Worm (Caenorhabditis elegans) whole organism, L1 larva: Measurements from ENCODE around the gene spe-18.

Source experiments
- C04F5.9 ChIP-seq: sonication (generic microtip); optimal IDR thresholded peaks from 2 replicates; lab custom pipeline; 2016; ENCODE audit warnings: missing genetic modification characterization, missing compliant biosample characterization
- C16A3.4 ChIP-seq: fragments of 150-350 bp; optimal IDR thresholded peaks from 2 replicates; lab custom pipeline; 2014; ENCODE audit warnings: missing biosample characterization, missing genetic modification characterization
- Y116A8C.19 ChIP-seq: sonication (generic microtip); optimal IDR thresholded peaks from 2 replicates; lab custom pipeline; 2016; ENCODE audit warnings: missing compliant biosample characterization, missing genetic modification characterization, borderline replicate concordance
- aha-1 ChIP-seq: fragments of 150-350 bp; optimal IDR thresholded peaks from 2 replicates; lab custom pipeline; 2014; ENCODE audit warnings: missing biosample characterization, missing genetic modification characterization
- alr-1 ChIP-seq: fragments of 200-800 bp; sonication (Bioruptor generic); optimal IDR thresholded peaks from 2 replicates; lab custom pipeline; 2018; ENCODE audit warnings: borderline replicate concordance, mild to moderate bottlenecking, missing genetic modification characterization, missing compliant biosample characterization
- blmp-1 ChIP-seq: fragments of 150-350 bp; optimal IDR thresholded peaks from 2 replicates; lab custom pipeline; 2014; ENCODE audit warnings: missing biosample characterization, missing genetic modification characterization
- ceh-63 ChIP-seq: fragments of 200-800 bp; sonication (Bioruptor generic); optimal IDR thresholded peaks from 2 replicates; lab custom pipeline; 2018; ENCODE audit warnings: mild to moderate bottlenecking, missing genetic modification characterization, missing compliant biosample characterization
- ceh-82 ChIP-seq, 3 experiments: fragments of 150-350 bp in 1 of 3; sonication (generic microtip) in 2 of 3; optimal IDR thresholded peaks; 2 replicates each; lab custom pipeline; 2014 to 2017; ENCODE audit warnings: missing biosample characterization in 3 of 3, missing genetic modification characterization in 3 of 3
- ceh-90 ChIP-seq: sonication (generic microtip); optimal IDR thresholded peaks from 2 replicates; lab custom pipeline; 2016; ENCODE audit warnings: missing genetic modification characterization, missing compliant biosample characterization
- dpl-1 ChIP-seq, 3 experiments: fragments of 150-350 bp in 2 of 3; sonication (generic microtip) in 1 of 3; optimal IDR thresholded peaks; 2 replicates each; lab custom pipeline; 2014 to 2017; ENCODE audit warnings: missing biosample characterization in 3 of 3, missing genetic modification characterization in 3 of 3, missing genetic modification reagents in 3 of 3
- efl-1 ChIP-seq, 4 experiments: fragments of 150-350 bp; optimal IDR thresholded peaks in 3 of 4; peaks in 1 of 4; 1 replicate in 1 of 4; 2 replicates in 3 of 4; lab custom pipeline; 2014; ENCODE audit warnings: missing biosample characterization in 2 of 4, missing genetic modification characterization in 2 of 4, missing genetic modification reagents in 2 of 4
- efl-3 ChIP-seq: fragments of 200-800 bp; sonication (Bioruptor generic); optimal IDR thresholded peaks from 2 replicates; lab custom pipeline; 2018; ENCODE audit warnings: mild to moderate bottlenecking, missing genetic modification characterization, missing compliant biosample characterization
- elt-2 ChIP-seq: sonication (generic microtip); optimal IDR thresholded peaks from 2 replicates; lab custom pipeline; 2016; ENCODE audit warnings: missing genetic modification characterization, mild to moderate bottlenecking, inconsistent platforms, missing compliant biosample characterization, missing genetic modification reagents
- elt-3 ChIP-seq, 6 experiments: fragments of 150-350 bp in 1 of 6; sonication (generic microtip); optimal IDR thresholded peaks; 2 replicates each; lab custom pipeline; 2017 to 2018; ENCODE audit warnings: missing biosample characterization in 6 of 6, missing genetic modification characterization in 6 of 6, inconsistent platforms in 1 of 6
- ets-5 ChIP-seq: fragments of 200-800 bp; sonication (Bioruptor generic); IDR thresholded peaks from 2 replicates; pipeline ENCODE4 v1.3.6; 2022; ENCODE audit warnings: missing genetic modification characterization, missing compliant biosample characterization
- fkh-10 ChIP-seq: sonication (generic microtip); optimal IDR thresholded peaks from 2 replicates; lab custom pipeline; 2017; ENCODE audit warnings: missing biosample characterization, missing genetic modification reagents, missing genetic modification characterization
- fkh-8 ChIP-seq: sonication (generic microtip); optimal IDR thresholded peaks from 2 replicates; lab custom pipeline; 2016; ENCODE audit warnings: mild to moderate bottlenecking, missing genetic modification characterization, missing compliant biosample characterization
- fos-1 ChIP-seq: fragments of 150-350 bp; optimal IDR thresholded peaks from 2 replicates; lab custom pipeline; 2014; ENCODE audit warnings: missing biosample characterization, missing genetic modification characterization
- grh-1 ChIP-seq: fragments of 200-800 bp; sonication (Bioruptor generic); IDR thresholded peaks from 2 replicates; pipeline ENCODE4 v1.3.6; 2022; ENCODE audit warnings: missing genetic modification reagents, missing genetic modification characterization, missing compliant biosample characterization
- hlh-17 ChIP-seq: fragments of 200-800 bp; sonication (Bioruptor generic); optimal IDR thresholded peaks from 2 replicates; lab custom pipeline; 2018; ENCODE audit warnings: missing genetic modification characterization, mild to moderate bottlenecking, missing compliant biosample characterization, moderate library complexity, borderline replicate concordance
- irx-1 ChIP-seq: sonication (generic microtip); optimal IDR thresholded peaks from 2 replicates; lab custom pipeline; 2016; ENCODE audit warnings: missing genetic modification characterization, missing compliant biosample characterization
- isw-1 ChIP-seq: fragments of 200-800 bp; sonication (Bioruptor generic); IDR thresholded peaks from 2 replicates; pipeline ENCODE4 v1.3.6; 2022; ENCODE audit warnings: missing genetic modification characterization, missing compliant biosample characterization
- lin-13 ChIP-seq: fragments of 150-350 bp; optimal IDR thresholded peaks from 2 replicates; lab custom pipeline; 2014; ENCODE audit warnings: missing biosample characterization, missing genetic modification reagents, missing genetic modification characterization
- lin-35 ChIP-seq, 2 experiments: fragments of 150-350 bp; optimal IDR thresholded peaks; 2 replicates each; lab custom pipeline; 2014; ENCODE audit warnings: missing biosample characterization in 2 of 2, missing genetic modification characterization in 2 of 2, missing genetic modification reagents in 2 of 2
- lin-39 ChIP-seq: fragments of 150-350 bp; optimal IDR thresholded peaks from 2 replicates; lab custom pipeline; 2014; ENCODE audit warnings: missing biosample characterization, missing genetic modification reagents, missing genetic modification characterization
- lir-3 ChIP-seq: sonication (generic microtip); optimal IDR thresholded peaks from 2 replicates; lab custom pipeline; 2016; ENCODE audit warnings: mild to moderate bottlenecking, missing genetic modification characterization, moderate library complexity, missing compliant biosample characterization; ENCODE audit not compliant: poor library complexity
- mef-2 ChIP-seq: fragments of 150-350 bp; optimal IDR thresholded peaks from 2 replicates; lab custom pipeline; 2014; ENCODE audit warnings: missing biosample characterization, missing genetic modification characterization
- mep-1 ChIP-seq: fragments of 150-350 bp; optimal IDR thresholded peaks from 2 replicates; lab custom pipeline; 2014; ENCODE audit warnings: missing biosample characterization, missing genetic modification characterization
- nhr-12 ChIP-seq: sonication (generic microtip); optimal IDR thresholded peaks from 2 replicates; lab custom pipeline; 2017; ENCODE audit warnings: missing biosample characterization, missing genetic modification characterization
- nhr-237 ChIP-seq: fragments of 150-350 bp; optimal IDR thresholded peaks from 2 replicates; lab custom pipeline; 2014; ENCODE audit warnings: missing biosample characterization, missing genetic modification characterization
- nhr-28 ChIP-seq: fragments of 150-350 bp; optimal IDR thresholded peaks from 2 replicates; lab custom pipeline; 2014; ENCODE audit warnings: missing biosample characterization, missing genetic modification characterization
- nhr-47 ChIP-seq: sonication (generic microtip); optimal IDR thresholded peaks from 2 replicates; lab custom pipeline; 2016; ENCODE audit warnings: mild to moderate bottlenecking, missing genetic modification characterization, moderate library complexity, missing compliant biosample characterization
- nhr-76 ChIP-seq: sonication (generic microtip); optimal IDR thresholded peaks from 2 replicates; lab custom pipeline; 2017; ENCODE audit warnings: missing biosample characterization, missing genetic modification characterization
- nhr-77 ChIP-seq: fragments of 150-350 bp; optimal IDR thresholded peaks from 2 replicates; lab custom pipeline; 2014; ENCODE audit warnings: missing biosample characterization, missing genetic modification characterization
- nhr-84 ChIP-seq: sonication (generic microtip); optimal IDR thresholded peaks from 2 replicates; lab custom pipeline; 2017; ENCODE audit warnings: missing biosample characterization, missing genetic modification characterization
- nhr-85 ChIP-seq: sonication (generic microtip); peaks from one replicate; lab custom pipeline; 2016; ENCODE audit warnings: missing genetic modification characterization, inconsistent platforms, missing compliant biosample characterization
- nhr-90 ChIP-seq: sonication (generic microtip); optimal IDR thresholded peaks from 2 replicates; lab custom pipeline; 2016; ENCODE audit warnings: mild to moderate bottlenecking, missing genetic modification characterization, missing compliant biosample characterization; ENCODE audit not compliant: poor library complexity
- pag-3 ChIP-seq: sonication (generic microtip); optimal IDR thresholded peaks from 2 replicates; lab custom pipeline; 2017; ENCODE audit warnings: missing genetic modification characterization, mild to moderate bottlenecking, missing compliant biosample characterization, antibody characterized with exemption, borderline replicate concordance; ENCODE audit not compliant: insufficient read depth
- rnt-1 ChIP-seq: sonication (generic microtip); optimal IDR thresholded peaks from 2 replicates; lab custom pipeline; 2016; ENCODE audit warnings: mild to moderate bottlenecking, missing genetic modification characterization, moderate library complexity, missing compliant biosample characterization
- skn-1 ChIP-seq: fragments of 150-350 bp; optimal IDR thresholded peaks from 2 replicates; lab custom pipeline; 2014; ENCODE audit warnings: missing biosample characterization, missing genetic modification characterization
- snu-23 ChIP-seq: sonication (generic microtip); optimal IDR thresholded peaks from 2 replicates; lab custom pipeline; 2016; ENCODE audit warnings: missing genetic modification characterization, missing compliant biosample characterization
- sptf-1 ChIP-seq: fragments of 150-350 bp; optimal IDR thresholded peaks from 2 replicates; lab custom pipeline; 2014; ENCODE audit warnings: missing biosample characterization, missing genetic modification characterization
- swsn-7 ChIP-seq: sonication (generic microtip); optimal IDR thresholded peaks from 2 replicates; lab custom pipeline; 2016; ENCODE audit warnings: missing genetic modification characterization, missing compliant biosample characterization
- tbx-2 ChIP-seq: sonication (generic microtip); optimal IDR thresholded peaks from 2 replicates; lab custom pipeline; 2016; ENCODE audit warnings: missing genetic modification characterization, missing compliant biosample characterization
- unc-130 ChIP-seq: fragments of 150-350 bp; optimal IDR thresholded peaks from 2 replicates; lab custom pipeline; 2017; ENCODE audit warnings: missing biosample characterization, missing genetic modification characterization, inconsistent platforms
- unc-30 ChIP-seq: sonication (generic microtip); optimal IDR thresholded peaks from 2 replicates; lab custom pipeline; 2017; ENCODE audit warnings: missing biosample characterization, missing genetic modification characterization
- unc-62 ChIP-seq: fragments of 150-350 bp; optimal IDR thresholded peaks from 2 replicates; lab custom pipeline; 2014; ENCODE audit warnings: missing biosample characterization, missing genetic modification reagents, missing genetic modification characterization
- unc-86 ChIP-seq: sonication (generic microtip); optimal IDR thresholded peaks from 2 replicates; lab custom pipeline; 2016; ENCODE audit warnings: missing genetic modification characterization, missing compliant biosample characterization
- xbp-1 ChIP-seq: sonication (generic microtip); optimal IDR thresholded peaks from 2 replicates; lab custom pipeline; 2016; ENCODE audit warnings: missing genetic modification characterization, missing compliant biosample characterization

The spe-18 gene

DNA sequence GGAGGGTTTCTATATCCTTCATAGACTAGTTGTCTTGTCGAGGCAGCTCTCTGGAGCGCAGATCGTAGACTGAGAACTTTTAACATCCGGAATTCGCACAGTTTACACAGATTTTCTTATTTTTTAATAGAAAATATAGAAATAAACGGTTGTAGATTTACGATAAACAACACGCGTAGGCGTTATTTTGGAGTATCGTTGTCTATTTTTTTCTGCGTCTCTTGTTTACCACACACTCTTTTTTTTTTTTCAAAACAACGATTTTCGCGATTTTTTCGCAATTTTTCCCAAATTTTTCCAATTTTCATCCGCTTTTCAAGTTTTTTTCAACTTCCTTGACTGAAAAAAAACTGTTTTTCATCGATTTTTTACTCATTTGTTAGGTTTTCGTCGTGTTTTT, 34.0 kb upstream of the spe-18 start, which contains the start of gene mecr-1 (continued):
- TF ChIP-seq isw-1 (GFP tag; lab: Robert Waterston, UW) (0 out of 2 replicates have a peak, but pooled peaks have one; percentile 18), fkh-8 (tag; lab: Kevin White, UChicago) (peak; percentile 15), C04F5.9 (tag; lab: Kevin White, UChicago) (no peak), aha-1 (tag; lab: Kevin White, UChicago) (no peak), xbp-1 (tag; lab: Kevin White, UChicago) (no peak), lin-35 (GFP tag; optimal IDR thresholded peaks at IDR 0.05; lab: Kevin White, UChicago) (peak; percentile 63 to 66), sptf-1 (no peak), fos-1 (tag; lab: Kevin White, UChicago) (no peak), hlh-17 (GFP tag; lab: Kevin White, UChicago) (no peak), swsn-7 (peak; percentile 4), nhr-47 (tag; lab: Kevin White, UChicago) (peak; percentile 54), skn-1 (tag; lab: Kevin White, UChicago) (peak; percentile 32), tbx-2 (tag; lab: Kevin White, UChicago) (peak; percentile 51), efl-1 (optimal IDR thresholded peaks at IDR 0.05; lab: Kevin White, UChicago) (peak; percentile 61 to 69), efl-1 (GFP tag; optimal IDR thresholded peaks at IDR 0.05 in 1 of 2; lab: Kevin White, UChicago) (peak; percentile 67 to 96), nhr-28 (tag; lab: Kevin White, UChicago) (no peak), ceh-82 (tag; optimal IDR thresholded peaks at IDR 0.05; lab: Kevin White, UChicago) (peak in 2 of 3 experiments; percentile 23 to 36), lin-13 (GFP tag; lab: Kevin White, UChicago) (peak; percentile 17), rnt-1 (tag; lab: Kevin White, UChicago) (peak; percentile 33), C16A3.4 (no peak), lir-3 (tag; lab: Kevin White, UChicago) (no peak), nhr-12 (no peak), unc-130 (tag; lab: Kevin White, UChicago) (no peak), irx-1 (tag; lab: Kevin White, UChicago) (peak; percentile 18), nhr-85 (tag; lab: Kevin White, UChicago) (peak; percentile 76), nhr-84 (tag; lab: Kevin White, UChicago) (no peak), nhr-77 (no peak), alr-1 (no peak), dpl-1 (GFP tag; optimal IDR thresholded peaks at IDR 0.05; lab: Kevin White, UChicago) (peak; percentile 43 to 65 (median 64)), snu-23 (GFP tag; lab: Kevin White, UChicago) (peak; percentile 63), Y116A8C.19 (tag; lab: Kevin White, UChicago) (no peak), efl-3 (GFP tag; lab: Kevin White, UChicago) (no peak), unc-86 (tag; lab: Kevin White, UChicago) (no peak), unc-62 (GFP tag; lab: Kevin White, UChicago) (no peak), mep-1 (tag; lab: Kevin White, UChicago) (no peak), blmp-1 (tag; lab: Kevin White, UChicago) (no peak), unc-30 (no peak), mef-2 (no peak), nhr-90 (tag; lab: Kevin White, UChicago) (peak; percentile 5), elt-3 (tag; optimal IDR thresholded peaks at IDR 0.05; lab: Kevin White, UChicago) (peak in 1 of 6 experiments; percentile 20), nhr-76 (tag; lab: Kevin White, UChicago) (no peak), lin-39 (tag; lab: Kevin White, UChicago) (no peak)

DNA sequence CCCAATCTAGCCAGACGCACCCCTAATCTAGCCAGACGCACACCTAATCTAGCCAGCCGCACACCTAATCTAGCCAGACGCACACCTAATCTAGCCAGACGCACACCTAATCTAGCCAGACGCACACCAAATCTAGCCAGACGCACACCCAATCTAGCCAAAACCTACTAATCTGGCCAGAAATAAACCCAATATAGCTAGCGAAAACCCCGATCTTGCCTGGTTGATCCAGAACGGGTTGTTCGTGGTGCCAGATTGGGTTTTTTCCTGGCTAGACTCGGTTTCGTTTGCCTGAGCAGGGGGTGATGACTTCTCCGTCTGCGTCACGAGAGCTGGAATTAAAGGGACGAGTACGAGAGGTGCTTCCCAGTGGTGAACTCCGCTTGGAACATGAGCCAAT, 30.9 kb upstream of the spe-18 start, which contains the start of gene W09H1.3:
Gene W09H1.3, plus strand, starts transcription at position 301 of the 400 bp plus-strand sequence.
- no peak for TF ChIP-seq hlh-17 (GFP tag; lab: Kevin White, UChicago)
- no peak for TF ChIP-seq ets-5 (GFP tag; lab: Robert Waterston, UW)
- TF ChIP-seq nhr-85 (tag; lab: Kevin White, UChicago): no peak
- no peak for TF ChIP-seq ceh-90 (tag; lab: Kevin White, UChicago)
- no peak for TF ChIP-seq elt-3 (tag; optimal IDR thresholded peaks at IDR 0.05; lab: Kevin White, UChicago)
- no peak for TF ChIP-seq elt-2 (tag; lab: Kevin White, UChicago)
- TF ChIP-seq swsn-7: no peak
- TF ChIP-seq nhr-237 (tag; lab: Kevin White, UChicago): no peak
- TF ChIP-seq ceh-63: no peak
- no peak for TF ChIP-seq rnt-1 (tag; lab: Kevin White, UChicago)
- no peak for TF ChIP-seq unc-86 (tag; lab: Kevin White, UChicago)
- no peak for TF ChIP-seq nhr-28 (tag; lab: Kevin White, UChicago)
- TF ChIP-seq pag-3 (tag; lab: Kevin White, UChicago): no peak
- TF ChIP-seq isw-1 (GFP tag; lab: Robert Waterston, UW): no peak
- no peak for TF ChIP-seq fkh-10
- no peak for TF ChIP-seq grh-1 (GFP tag; lab: Robert Waterston, UW)
